Worm (Caenorhabditis elegans): ENCODE data around the gene str-74.

The str-74 gene

ce11 chrX:10238146-10238749, 2.6 kb downstream of the str-74 start (continued):
- TF ChIP-seq isw-1 (GFP tag; IDR thresholded peaks at IDR 0.05): no peak
- no peak for TF ChIP-seq unc-130 (tag; optimal IDR thresholded peaks at IDR 0.05)
- no peak for TF ChIP-seq unc-30 (tag; optimal IDR thresholded peaks at IDR 0.05)
- TF ChIP-seq xbp-1 (tag; optimal IDR thresholded peaks at IDR 0.05): peak; percentile 3
- no peak for TF ChIP-seq grh-1 (GFP tag; IDR thresholded peaks at IDR 0.05)
- no peak for TF ChIP-seq lin-39 (tag; optimal IDR thresholded peaks at IDR 0.05)
- TF ChIP-seq nhr-11 (tag; optimal IDR thresholded peaks at IDR 0.05): no peak
- TF ChIP-seq blmp-1 (tag; optimal IDR thresholded peaks at IDR 0.05): peak; percentile 82
- no peak for TF ChIP-seq nhr-84 (tag; optimal IDR thresholded peaks at IDR 0.05)

ce11 chrX:10236844-10237243, 4.0 kb downstream of the str-74 start, which contains the start of gene zipt-13:
Gene zipt-13, minus strand, starts transcription at chrX:10236944.
- TF ChIP-seq dpl-1 (GFP tag; optimal IDR thresholded peaks at IDR 0.05): no peak
- TF ChIP-seq nhr-85 (tag): peak; percentile 82
- no peak for TF ChIP-seq skn-1 (tag; optimal IDR thresholded peaks at IDR 0.05)
- peak; percentile 13 for TF ChIP-seq lin-14 (GFP tag; optimal IDR thresholded peaks at IDR 0.05)
- peak; percentile 32 for TF ChIP-seq blmp-1 (tag; optimal IDR thresholded peaks at IDR 0.05)
- TF ChIP-seq nhr-76 (tag; optimal IDR thresholded peaks at IDR 0.05): no peak
- TF ChIP-seq fos-1 (tag; optimal IDR thresholded peaks at IDR 0.05): no peak

- TF ChIP-seq nhr-47 (tag; optimal IDR thresholded peaks at IDR 0.05) (no peak), blmp-1 (tag; optimal IDR thresholded peaks at IDR 0.05) (peak; percentile 29), lin-14 (GFP tag; optimal IDR thresholded peaks at IDR 0.05) (peak; percentile 13), efl-1 (optimal IDR thresholded peaks at IDR 0.05) (no peak), efl-1 (GFP tag; optimal IDR thresholded peaks at IDR 0.05 in 1 of 2) (peak in 1 of 2 experiments; percentile 5)
These were observed 8.4 kb downstream of the str-74 start for ce11 chrX:10232395-10232794.

ce11 chrX:10230872-10231271, 10.0 kb downstream of the str-74 start:
- TF ChIP-seq nhr-71 (tag; optimal IDR thresholded peaks at IDR 0.05): peak; percentile 5
- TF ChIP-seq nhr-28 (tag; optimal IDR thresholded peaks at IDR 0.05): no peak
- peak in 1 of 2 experiments; percentile 63 for TF ChIP-seq mdl-1 (tag; optimal IDR thresholded peaks at IDR 0.05)
- peak; percentile 1 for TF ChIP-seq nhr-20 (tag; optimal IDR thresholded peaks at IDR 0.05)
- peak; percentile 69 for TF ChIP-seq nhr-85 (tag)
- peak; percentile 71 for TF ChIP-seq lin-14 (GFP tag; optimal IDR thresholded peaks at IDR 0.05)
- TF ChIP-seq blmp-1 (tag; optimal IDR thresholded peaks at IDR 0.05): peak; percentile 99
- TF ChIP-seq mep-1 (tag; optimal IDR thresholded peaks at IDR 0.05): peak; percentile 41
- peak; percentile 34 for TF ChIP-seq snu-23 (GFP tag; optimal IDR thresholded peaks at IDR 0.05)
- no peak for TF ChIP-seq fkh-10 (GFP tag; optimal IDR thresholded peaks at IDR 0.05)
- TF ChIP-seq lin-35 (GFP tag; optimal IDR thresholded peaks at IDR 0.05): peak in 1 of 2 experiments; percentile 26
- peak; percentile 79 for TF ChIP-seq dsc-1 (tag; optimal IDR thresholded peaks at IDR 0.05)
- TF ChIP-seq elt-3 (tag; optimal IDR thresholded peaks at IDR 0.05): peak in 1 of 6 experiments; percentile 18
- TF ChIP-seq ztf-4 (tag; optimal IDR thresholded peaks at IDR 0.05): no peak
- no peak for TF ChIP-seq alr-1 (tag; optimal IDR thresholded peaks at IDR 0.05; ENCODE audit: borderline replicate concordance)
- no peak for TF ChIP-seq unc-30 (tag; optimal IDR thresholded peaks at IDR 0.05)

ce11 chrX:10228094-10228746, 12.6 kb downstream of the str-74 start, which contains the start of gene C14H10.3:
Gene C14H10.3, minus strand, starts transcription at chrX:10228137.
- TF ChIP-seq lin-14 (GFP tag; optimal IDR thresholded peaks at IDR 0.05) (peak; percentile 5), nhr-28 (tag; optimal IDR thresholded peaks at IDR 0.05) (no peak), blmp-1 (tag; optimal IDR thresholded peaks at IDR 0.05) (peak; percentile 83)

ce11 chrX:10227217-10227616, 13.6 kb downstream of the str-74 start:
- no peak for TF ChIP-seq nhr-28 (tag; optimal IDR thresholded peaks at IDR 0.05)
- TF ChIP-seq nhr-12 (tag; optimal IDR thresholded peaks at IDR 0.05): no peak
- TF ChIP-seq isw-1 (GFP tag; IDR thresholded peaks at IDR 0.05): no peak
- peak; percentile 13 for TF ChIP-seq blmp-1 (tag; optimal IDR thresholded peaks at IDR 0.05)
